Fruit fly (Drosophila melanogaster) whole organism, embryonic: ENCODE measurements around the gene CG3587.

ENCODE experiments used
- Antp ChIP-seq: fragments of 200-800 bp; sonication (Bioruptor generic); optimal IDR thresholded peaks from 3 replicates; lab custom pipeline; 2016; ENCODE audit warnings: missing biosample characterization, missing genetic modification characterization
- Awh ChIP-seq: fragments of 200-800 bp; sonication (Bioruptor generic); IDR thresholded peaks from 2 replicates; pipeline ENCODE4, ENCODE4 v1.3.6; 2022; ENCODE audit warnings: missing biosample characterization, missing genetic modification characterization
- CG10366 ChIP-seq: fragments of 200-800 bp; sonication (Bioruptor generic); IDR thresholded peaks from 2 replicates; pipeline ENCODE4 v1.3.6; 2022; ENCODE audit warnings: missing biosample characterization, missing genetic modification characterization
- CG10654 ChIP-seq: fragments of 200-800 bp; sonication (Bioruptor generic); optimal IDR thresholded peaks from 2 replicates; lab custom pipeline; 2016; ENCODE audit warnings: missing biosample characterization, missing genetic modification characterization
- CG10959 ChIP-seq: fragments of 200-800 bp; sonication (Bioruptor generic); IDR thresholded peaks from 2 replicates; pipeline ENCODE4 v1.3.6; 2022; ENCODE audit warnings: missing biosample characterization, missing genetic modification characterization
- CG12236 ChIP-seq: fragments of 200-800 bp; sonication (Bioruptor generic); optimal IDR thresholded peaks from 2 replicates; lab custom pipeline; 2016; ENCODE audit warnings: missing biosample characterization, missing genetic modification characterization
- CG1233 ChIP-seq: fragments of 200-800 bp; sonication (Bioruptor generic); optimal IDR thresholded peaks from 4 replicates; lab custom pipeline; 2018; ENCODE audit warnings: missing biosample characterization, mild to moderate bottlenecking, missing genetic modification characterization
- CG15073 ChIP-seq: fragments of 200-800 bp; sonication (Bioruptor generic); optimal IDR thresholded peaks from 2 replicates; lab custom pipeline; 2016; ENCODE audit warnings: missing biosample characterization, missing genetic modification characterization
- CG1792 ChIP-seq: fragments of 200-800 bp; sonication (Bioruptor generic); optimal IDR thresholded peaks from 2 replicates; lab custom pipeline; 2016; ENCODE audit warnings: missing biosample characterization, missing genetic modification characterization
- CG18011 ChIP-seq: fragments of 200-800 bp; sonication (Bioruptor generic); optimal IDR thresholded peaks from 2 replicates; lab custom pipeline; 2017; ENCODE audit warnings: missing biosample characterization, missing genetic modification characterization, mild to moderate bottlenecking, moderate library complexity, missing genotype
- CG2202 ChIP-seq: fragments of 200-800 bp; sonication (Bioruptor generic); optimal IDR thresholded peaks from 2 replicates; lab custom pipeline; 2018; ENCODE audit warnings: missing biosample characterization, mild to moderate bottlenecking, missing genetic modification characterization
- CG3065 ChIP-seq: fragments of 200-800 bp; sonication (Bioruptor generic); optimal IDR thresholded peaks from 2 replicates; lab custom pipeline; 2016; ENCODE audit warnings: missing biosample characterization, missing genetic modification characterization
- CG31441 ChIP-seq: fragments of 200-800 bp; sonication (Bioruptor generic); IDR thresholded peaks from 2 replicates; pipeline ENCODE4 v1.3.6; 2022; ENCODE audit warnings: missing biosample characterization, missing genetic modification characterization
- CG34224 ChIP-seq: fragments of 200-800 bp; sonication (Bioruptor generic); IDR thresholded peaks from 3 replicates; pipeline ENCODE4 v1.3.6; 2022; ENCODE audit warnings: missing biosample characterization, missing genetic modification characterization; ENCODE audit not compliant: partially characterized antibody
- CG4328 ChIP-seq: fragments of 200-800 bp; sonication (Bioruptor generic); optimal IDR thresholded peaks from 3 replicates; lab custom pipeline; 2017; ENCODE audit warnings: missing biosample characterization, missing genetic modification reagents, missing genetic modification characterization
- CG4707 ChIP-seq: fragments of 200-800 bp; sonication (Bioruptor generic); optimal IDR thresholded peaks from 2 replicates; lab custom pipeline; 2018; ENCODE audit warnings: missing biosample characterization, mild to moderate bottlenecking, missing genetic modification characterization, moderate library complexity
- CG8290 ChIP-seq, 3 experiments: fragments of 200-800 bp; sonication (Bioruptor generic); optimal IDR thresholded peaks; 2 replicates each; lab custom pipeline; 2016 to 2019; ENCODE audit warnings: missing biosample characterization in 3 of 3, missing genetic modification characterization in 3 of 3, mild to moderate bottlenecking in 2 of 3, moderate library complexity in 1 of 3
- CG9817 ChIP-seq: fragments of 200-800 bp; sonication (Bioruptor generic); optimal IDR thresholded peaks from 2 replicates; lab custom pipeline; 2018; ENCODE audit warnings: missing biosample characterization, mild to moderate bottlenecking, missing genetic modification characterization, moderate library complexity
- Doc2 ChIP-seq: fragments of 200-800 bp; sonication (Bioruptor generic); IDR thresholded peaks from 2 replicates; pipeline ENCODE4 v1.3.6; 2022; ENCODE audit warnings: missing biosample characterization, missing genetic modification characterization
- E2f1 ChIP-seq: fragments of 200-800 bp; sonication (Bioruptor generic); IDR thresholded peaks from 2 replicates; pipeline ENCODE4 v1.3.6; 2022; ENCODE audit warnings: missing biosample characterization, missing genetic modification characterization
- Fer3 ChIP-seq: fragments of 200-800 bp; sonication (Bioruptor generic); optimal IDR thresholded peaks from 2 replicates; lab custom pipeline; 2018; ENCODE audit warnings: missing biosample characterization, mild to moderate bottlenecking, missing genetic modification characterization, moderate library complexity
- HLH3B ChIP-seq: fragments of 200-800 bp; sonication (Bioruptor generic); IDR thresholded peaks from 2 replicates; pipeline ENCODE4 v1.3.6; 2022; ENCODE audit warnings: missing biosample characterization, missing genetic modification characterization
- HLHmδ ChIP-seq: fragments of 200-800 bp; sonication (Bioruptor generic); optimal IDR thresholded peaks from 2 replicates; lab custom pipeline; 2018; ENCODE audit warnings: missing biosample characterization, mild to moderate bottlenecking, missing genetic modification characterization, moderate library complexity
- Max ChIP-seq: fragments of 200-800 bp; sonication (Bioruptor generic); optimal IDR thresholded peaks from 2 replicates; lab custom pipeline; 2016; ENCODE audit warnings: missing biosample characterization, mild to moderate bottlenecking, missing genetic modification characterization
- Side ChIP-seq: fragments of 200-800 bp; sonication (Bioruptor generic); optimal IDR thresholded peaks from 2 replicates; lab custom pipeline; 2016; ENCODE audit warnings: missing biosample characterization, missing genetic modification characterization
- Sox102F ChIP-seq: fragments of 200-800 bp; sonication (Bioruptor generic); optimal IDR thresholded peaks from 2 replicates; lab custom pipeline; 2018; ENCODE audit warnings: missing biosample characterization, mild to moderate bottlenecking, missing genetic modification characterization, moderate library complexity
- Sry-β ChIP-seq: fragments of 200-800 bp; sonication (Bioruptor generic); optimal IDR thresholded peaks from 2 replicates; lab custom pipeline; 2018; ENCODE audit warnings: missing biosample characterization, mild to moderate bottlenecking, missing genetic modification characterization, moderate library complexity
- Stat92E ChIP-seq, 3 experiments: fragments of >200 bp in 2 of 3; fragments of 200-800 bp in 1 of 3; sonication (Bioruptor generic) in 1 of 3; optimal IDR thresholded peaks; 2 replicates each; lab custom pipeline; 2017 to 2019; ENCODE audit warnings: missing biosample characterization in 3 of 3, missing genetic modification characterization in 3 of 3, mild to moderate bottlenecking in 1 of 3, moderate library complexity in 1 of 3
- Trl ChIP-seq, 3 experiments: fragments of >200 bp in 2 of 3; fragments of 200-800 bp in 1 of 3; sonication (Bioruptor generic) in 1 of 3; optimal IDR thresholded peaks; 2 replicates in 1 of 3; 3 replicates in 2 of 3; lab custom pipeline; 2016 to 2017; ENCODE audit warnings: missing biosample characterization in 1 of 3, missing genetic modification characterization in 1 of 3
- Vsx1 ChIP-seq: fragments of 200-800 bp; sonication (Bioruptor generic); optimal IDR thresholded peaks from 2 replicates; lab custom pipeline; 2017; ENCODE audit warnings: missing biosample characterization, mild to moderate bottlenecking, missing genetic modification characterization, missing genetic modification reagents
- br ChIP-seq: fragments of >200 bp; optimal IDR thresholded peaks from 2 replicates; lab custom pipeline; 2017
- cg ChIP-seq: fragments of 200-800 bp; sonication (Bioruptor generic); optimal IDR thresholded peaks from 3 replicates; lab custom pipeline; 2019; ENCODE audit warnings: missing biosample characterization, mild to moderate bottlenecking, missing genetic modification characterization, moderate library complexity
- chif ChIP-seq, 2 experiments: fragments of 200-800 bp; sonication (Bioruptor generic); optimal IDR thresholded peaks; 3 replicates each; lab custom pipeline; 2016; ENCODE audit warnings: missing biosample characterization in 2 of 2, missing genetic modification characterization in 2 of 2
- chinmo ChIP-seq: fragments of 200-800 bp; sonication (Bioruptor generic); IDR thresholded peaks from 4 replicates; pipeline ENCODE4 v1.3.6; 2022; ENCODE audit warnings: missing biosample characterization, missing genetic modification characterization; ENCODE audit not compliant: partially characterized antibody
- dati ChIP-seq: fragments of 200-800 bp; sonication (Bioruptor generic); IDR thresholded peaks from 2 replicates; pipeline ENCODE4 v1.3.6; 2022; ENCODE audit warnings: missing biosample characterization, missing genetic modification characterization
- gsb-n ChIP-seq: fragments of 200-800 bp; sonication (Bioruptor generic); optimal IDR thresholded peaks from 3 replicates; lab custom pipeline; 2018; ENCODE audit warnings: missing biosample characterization, mild to moderate bottlenecking, missing genetic modification characterization
- klu ChIP-seq: fragments of 200-800 bp; sonication (Bioruptor generic); IDR thresholded peaks from 2 replicates; pipeline ENCODE4 v1.3.6; 2022; ENCODE audit warnings: missing biosample characterization, missing genetic modification characterization
- org-1 ChIP-seq: fragments of 200-800 bp; sonication (Bioruptor generic); optimal IDR thresholded peaks from 2 replicates; lab custom pipeline; 2017; ENCODE audit warnings: missing biosample characterization, missing genetic modification characterization
- pfk ChIP-seq: fragments of 200-800 bp; sonication (Bioruptor generic); optimal IDR thresholded peaks from 2 replicates; lab custom pipeline; 2018; ENCODE audit warnings: missing biosample characterization, mild to moderate bottlenecking, missing genetic modification characterization, moderate library complexity
- pita ChIP-seq: fragments of 200-800 bp; sonication (Bioruptor generic); optimal IDR thresholded peaks from 2 replicates; lab custom pipeline; 2017; ENCODE audit warnings: missing biosample characterization, mild to moderate bottlenecking, missing genetic modification characterization
- pros ChIP-seq: fragments of 200-800 bp; sonication (Bioruptor generic); optimal IDR thresholded peaks from 3 replicates; lab custom pipeline; 2019; ENCODE audit warnings: missing biosample characterization, mild to moderate bottlenecking, missing genetic modification characterization, moderate library complexity
- sens ChIP-seq: fragments of 200-800 bp; sonication (Bioruptor generic); peaks from one replicate; lab custom pipeline; 2016; ENCODE audit warnings: missing biosample characterization, missing genetic modification characterization
- shn ChIP-seq: fragments of 200-800 bp; sonication (Bioruptor generic); optimal IDR thresholded peaks from 3 replicates; lab custom pipeline; 2016; ENCODE audit warnings: missing biosample characterization, missing genetic modification characterization
- sisA ChIP-seq: fragments of 200-800 bp; sonication (Bioruptor generic); IDR thresholded peaks from 2 replicates; pipeline ENCODE4 v1.3.6; 2022; ENCODE audit warnings: missing biosample characterization, missing genetic modification characterization
- slp2 ChIP-seq: fragments of 200-800 bp; sonication (Bioruptor generic); optimal IDR thresholded peaks from 2 replicates; lab custom pipeline; 2016; ENCODE audit warnings: missing biosample characterization, missing genetic modification characterization
- ttk ChIP-seq: fragments of 200-800 bp; sonication (Bioruptor generic); IDR thresholded peaks from 2 replicates; pipeline ENCODE4 v2.1.2; 2022; ENCODE audit warnings: missing biosample characterization, missing genetic modification characterization
- tx ChIP-seq: fragments of 200-800 bp; sonication (Bioruptor generic); optimal IDR thresholded peaks from 2 replicates; lab custom pipeline; 2016; ENCODE audit warnings: missing biosample characterization, missing genetic modification characterization
- vnd ChIP-seq: fragments of 200-800 bp; sonication (Bioruptor generic); IDR thresholded peaks from 3 replicates; pipeline ENCODE4 v1.3.6; 2022; ENCODE audit warnings: missing biosample characterization, missing genetic modification characterization; ENCODE audit not compliant: partially characterized antibody
- vvl ChIP-seq: fragments of 200-800 bp; sonication (Bioruptor generic); IDR thresholded peaks from 2 replicates; pipeline ENCODE4 v1.3.6; 2022; ENCODE audit warnings: missing biosample characterization, missing genetic modification characterization
- zfh1 ChIP-seq: fragments of 200-800 bp; sonication (Bioruptor generic); IDR thresholded peaks from 3 replicates; pipeline ENCODE4 v1.3.6; 2022; ENCODE audit warnings: missing biosample characterization, missing genetic modification characterization

CG3587 gene

dm6 chrX:1899445-1900085, 40.5 kb upstream of the CG3587 start (continued):
- no peak for TF ChIP-seq CG4707 (GFP tag; lab: Kevin White, UChicago)
- no peak for TF ChIP-seq CG10959 (GFP tag; lab: Robert Waterston, UW)
- no peak for TF ChIP-seq CG15073
- no peak for TF ChIP-seq CG8290 (GFP tag; optimal IDR thresholded peaks at IDR 0.05; lab: Kevin White, UChicago)
- no peak for TF ChIP-seq CG8290 (tag; optimal IDR thresholded peaks at IDR 0.05; lab: Kevin White, UChicago)
- no peak for TF ChIP-seq ttk (GFP tag; lab: Robert Waterston, UW)
- no peak for TF ChIP-seq Doc2 (GFP tag; lab: Robert Waterston, UW)
- TF ChIP-seq Vsx1, result no peak
- no peak for TF ChIP-seq org-1 (GFP tag; lab: Kevin White, UChicago)
- TF ChIP-seq CG18011 (GFP tag; lab: Kevin White, UChicago), result no peak
- no peak for TF ChIP-seq CG1792 (GFP tag; lab: Kevin White, UChicago)
- TF ChIP-seq Sox102F (GFP tag; lab: Kevin White, UChicago), result no peak
- peak in 1 of 3 experiments; percentile 61 for TF ChIP-seq Stat92E (GFP tag; optimal IDR thresholded peaks at IDR 0.05; lab: Kevin White, UChicago)
- no peak for TF ChIP-seq CG10366
- no peak for TF ChIP-seq sisA (GFP tag; lab: Robert Waterston, UW)
- TF ChIP-seq CG34224 (GFP tag; lab: Robert Waterston, UW), result no peak
- no peak for TF ChIP-seq pita
- no peak for TF ChIP-seq CG10654
- peak; percentile 77 for TF ChIP-seq sens (GFP tag; lab: Kevin White, UChicago)
- TF ChIP-seq chinmo (GFP tag; lab: Robert Waterston, UW), result 0 out of 4 replicates have a peak, but pooled peaks have one; percentile 60
- no peak for TF ChIP-seq Fer3 (tag; lab: Kevin White, UChicago)
- no peak for TF ChIP-seq CG1233
- TF ChIP-seq Antp (GFP tag; lab: Kevin White, UChicago), result no peak
- no peak for TF ChIP-seq pfk (GFP tag; lab: Kevin White, UChicago)
- no peak for TF ChIP-seq tx (GFP tag; lab: Kevin White, UChicago)
- TF ChIP-seq Sry-β (GFP tag; lab: Kevin White, UChicago), result no peak
- peak; percentile 46; the same call in 1 of the 2 replicates for TF ChIP-seq klu
- TF ChIP-seq HLH3B (GFP tag; lab: Robert Waterston, UW), result no peak
- TF ChIP-seq Max, result no peak
- no peak for TF ChIP-seq dati (GFP tag; lab: Robert Waterston, UW)
- no peak for TF ChIP-seq slp2
- TF ChIP-seq gsb-n, result no peak
- no peak for TF ChIP-seq CG12236 (GFP tag; lab: Kevin White, UChicago)
- TF ChIP-seq shn, result no peak
- TF ChIP-seq chif (GFP tag; optimal IDR thresholded peaks at IDR 0.05; lab: Kevin White, UChicago), result no peak
- peak; percentile 88 for TF ChIP-seq cg (GFP tag; lab: Kevin White, UChicago)
- TF ChIP-seq zfh1 (GFP tag; lab: Robert Waterston, UW), result no peak
- no peak for TF ChIP-seq CG31441 (GFP tag; lab: Robert Waterston, UW)
- TF ChIP-seq Awh (GFP tag; lab: Robert Waterston, UW), result no peak
- TF ChIP-seq CG4328 (GFP tag; lab: Kevin White, UChicago), result no peak
- no peak for TF ChIP-seq vnd (GFP tag; lab: Robert Waterston, UW)
- TF ChIP-seq Side (GFP tag; lab: Kevin White, UChicago), result no peak
- no peak for TF ChIP-seq E2f1 (GFP tag; lab: Robert Waterston, UW)
- TF ChIP-seq CG2202 (tag; lab: Kevin White, UChicago), result no peak
- TF ChIP-seq CG9817 (tag; lab: Kevin White, UChicago), result no peak
- peak; percentile 9 to 53 for TF ChIP-seq Trl (optimal IDR thresholded peaks at IDR 0.05; lab: Kevin White, UChicago)
- no peak for TF ChIP-seq Trl (GFP tag; optimal IDR thresholded peaks at IDR 0.05; lab: Kevin White, UChicago)
- TF ChIP-seq CG3065, result no peak
- peak; percentile 88 for TF ChIP-seq pros (GFP tag; lab: Kevin White, UChicago)
- peak; percentile 36 for TF ChIP-seq HLHmδ
- no peak for TF ChIP-seq br (lab: Kevin White, UChicago)
- peak; percentile 17; the same call in 1 of the 2 replicates for TF ChIP-seq vvl
